Fruit fly (Drosophila melanogaster) whole organism, prepupa: Measurements from ENCODE around the gene CG14960.
A peak's percentile ranks its signal among the peaks of the same experiment; 100 is the strongest.

Experiments
- Blimp-1 ChIP-seq: fragments of 200-800 bp; sonication (Bioruptor generic); optimal IDR thresholded peaks from 3 replicates; lab custom pipeline; 2017; ENCODE audit warnings: missing biosample characterization, missing genetic modification characterization, mild to moderate bottlenecking, moderate library complexity, missing genetic modification reagents
- CG11294 ChIP-seq: fragments of 200-800 bp; sonication (Bioruptor generic); IDR thresholded peaks from 2 replicates; pipeline ENCODE4 v1.3.6; 2022; ENCODE audit warnings: missing biosample characterization, missing genetic modification characterization
- CG11762 ChIP-seq: fragments of 200-800 bp; sonication (Bioruptor generic); optimal IDR thresholded peaks from 3 replicates; lab custom pipeline; 2016; ENCODE audit warnings: missing biosample characterization, missing genetic modification characterization; ENCODE audit not compliant: insufficient read depth
- CG11902 ChIP-seq: fragments of 200-800 bp; sonication (Bioruptor generic); optimal IDR thresholded peaks from 3 replicates; lab custom pipeline; 2016; ENCODE audit warnings: missing biosample characterization, missing genetic modification characterization
- CG15336 ChIP-seq: fragments of 200-800 bp; sonication (Bioruptor generic); IDR thresholded peaks from 2 replicates; pipeline ENCODE4 v1.3.6; 2022; ENCODE audit warnings: missing biosample characterization, missing genetic modification characterization
- CG1621 ChIP-seq: fragments of 200-800 bp; sonication (Bioruptor generic); optimal IDR thresholded peaks from 3 replicates; lab custom pipeline; 2018; ENCODE audit warnings: missing biosample characterization, mild to moderate bottlenecking, missing genetic modification characterization
- CG16779 ChIP-seq: fragments of 200-800 bp; sonication (Bioruptor generic); optimal IDR thresholded peaks from 3 replicates; lab custom pipeline; 2017; ENCODE audit warnings: missing biosample characterization, mild to moderate bottlenecking, missing genetic modification characterization
- CG3032 ChIP-seq: fragments of 200-800 bp; optimal IDR thresholded peaks from 2 replicates; lab custom pipeline; 2019; ENCODE audit warnings: missing biosample characterization, mild to moderate bottlenecking, missing genetic modification characterization, moderate library complexity
- CG32006 ChIP-seq: fragments of 200-800 bp; sonication (Bioruptor generic); optimal IDR thresholded peaks from 3 replicates; lab custom pipeline; 2017; ENCODE audit warnings: missing biosample characterization, mild to moderate bottlenecking, missing genetic modification characterization
- CG3919 ChIP-seq: fragments of 200-800 bp; sonication (Bioruptor generic); optimal IDR thresholded peaks from 3 replicates; lab custom pipeline; 2016; ENCODE audit warnings: missing biosample characterization, missing genetic modification characterization
- CG4318 ChIP-seq: fragments of 200-800 bp; sonication (Bioruptor generic); optimal IDR thresholded peaks from 3 replicates; lab custom pipeline; 2017; ENCODE audit warnings: missing biosample characterization, mild to moderate bottlenecking, missing genetic modification characterization
- CG6163 ChIP-seq: fragments of 200-800 bp; sonication (Bioruptor generic); IDR thresholded peaks from 3 replicates; pipeline ENCODE4 v1.3.6; 2022; ENCODE audit warnings: missing biosample characterization, missing genetic modification characterization
- CG6276 ChIP-seq: fragments of 200-800 bp; sonication (Bioruptor generic); optimal IDR thresholded peaks from 2 replicates; lab custom pipeline; 2017; ENCODE audit warnings: missing biosample characterization, mild to moderate bottlenecking, missing genetic modification characterization
- CG6792 ChIP-seq: fragments of 200-800 bp; sonication (Bioruptor generic); optimal IDR thresholded peaks from 3 replicates; lab custom pipeline; 2016; ENCODE audit warnings: missing biosample characterization, missing genetic modification characterization
- CG6808 ChIP-seq: fragments of 200-800 bp; sonication (Bioruptor generic); optimal IDR thresholded peaks from 3 replicates; lab custom pipeline; 2017; ENCODE audit warnings: missing biosample characterization, missing genetic modification characterization, mild to moderate bottlenecking, moderate library complexity, missing genetic modification reagents
- CG6854 ChIP-seq: fragments of 200-800 bp; sonication (Bioruptor generic); optimal IDR thresholded peaks from 2 replicates; lab custom pipeline; 2017; ENCODE audit warnings: missing biosample characterization, mild to moderate bottlenecking, missing genetic modification characterization
- CG7368 ChIP-seq: fragments of 200-800 bp; sonication (Bioruptor generic); optimal IDR thresholded peaks from 3 replicates; lab custom pipeline; 2016; ENCODE audit warnings: missing biosample characterization, missing genetic modification characterization
- CG8119 ChIP-seq: fragments of 200-800 bp; sonication (Bioruptor generic); IDR thresholded peaks from 3 replicates; pipeline ENCODE4 v1.3.6; 2022; ENCODE audit warnings: missing biosample characterization, missing genetic modification characterization
- CG8632 ChIP-seq: fragments of 200-800 bp; sonication (Bioruptor generic); optimal IDR thresholded peaks from 3 replicates; lab custom pipeline; 2016; ENCODE audit warnings: missing biosample characterization, missing genetic modification characterization
- CG9139 ChIP-seq: fragments of 200-800 bp; sonication (Bioruptor generic); optimal IDR thresholded peaks from 3 replicates; lab custom pipeline; 2017; ENCODE audit warnings: missing biosample characterization, mild to moderate bottlenecking, missing genetic modification characterization
- Eip75B ChIP-seq: fragments of 200-800 bp; sonication (Bioruptor generic); optimal IDR thresholded peaks from 3 replicates; lab custom pipeline; 2016; ENCODE audit warnings: missing biosample characterization, missing genetic modification characterization
- Eip78C ChIP-seq: fragments of 200-800 bp; sonication (Bioruptor generic); peaks from one replicate; lab custom pipeline; 2016; ENCODE audit warnings: missing biosample characterization, missing genetic modification characterization
- Eip93F ChIP-seq: fragments of 200-800 bp; sonication (Bioruptor generic); optimal IDR thresholded peaks from 2 replicates; lab custom pipeline; 2016; ENCODE audit warnings: missing biosample characterization, mild to moderate bottlenecking, missing genetic modification characterization
- Ets21C ChIP-seq: fragments of 200-800 bp; sonication (Bioruptor generic); optimal IDR thresholded peaks from 3 replicates; lab custom pipeline; 2016; ENCODE audit warnings: missing biosample characterization, missing genetic modification characterization
- Ets96B ChIP-seq: fragments of 200-800 bp; optimal IDR thresholded peaks from 2 replicates; lab custom pipeline; 2019; ENCODE audit warnings: missing biosample characterization, mild to moderate bottlenecking, missing genetic modification characterization, moderate library complexity
- Gug ChIP-seq: fragments of 200-800 bp; sonication (Bioruptor generic); IDR thresholded peaks from 2 replicates; pipeline ENCODE4 v1.3.6; 2022; ENCODE audit warnings: missing biosample characterization, missing genetic modification characterization
- Hr38 ChIP-seq: sonication (Bioruptor generic); optimal IDR thresholded peaks from 2 replicates; lab custom pipeline; 2016; ENCODE audit warnings: missing biosample characterization, missing genetic modification characterization
- Hr39 ChIP-seq: fragments of 200-800 bp; sonication (Bioruptor generic); optimal IDR thresholded peaks from 2 replicates; lab custom pipeline; 2016; ENCODE audit warnings: missing biosample characterization, missing genetic modification characterization
- Hr4 ChIP-seq: fragments of 200-800 bp; sonication (Bioruptor generic); optimal IDR thresholded peaks from 3 replicates; lab custom pipeline; 2016; ENCODE audit warnings: missing biosample characterization, missing genetic modification characterization
- Lpt ChIP-seq: fragments of 200-800 bp; sonication (Bioruptor generic); optimal IDR thresholded peaks from 3 replicates; lab custom pipeline; 2016; ENCODE audit warnings: missing biosample characterization, missing genetic modification characterization
- OdsH ChIP-seq: fragments of 200-800 bp; sonication (Bioruptor generic); optimal IDR thresholded peaks from 3 replicates; lab custom pipeline; 2016; ENCODE audit warnings: missing biosample characterization, missing genetic modification characterization
- Smox ChIP-seq: fragments of 200-800 bp; sonication (Bioruptor generic); optimal IDR thresholded peaks from 3 replicates; lab custom pipeline; 2016; ENCODE audit warnings: missing biosample characterization, missing genetic modification characterization
- Sox102F ChIP-seq: fragments of 200-800 bp; sonication (Bioruptor generic); optimal IDR thresholded peaks from 2 replicates; lab custom pipeline; 2016; ENCODE audit warnings: missing biosample characterization, mild to moderate bottlenecking, missing genetic modification characterization
- Sox14 ChIP-seq: fragments of 200-800 bp; sonication (Bioruptor generic); optimal IDR thresholded peaks from 3 replicates; lab custom pipeline; 2016; ENCODE audit warnings: missing biosample characterization, missing genetic modification characterization
- Sox15 ChIP-seq: fragments of 200-800 bp; sonication (Bioruptor generic); optimal IDR thresholded peaks from 3 replicates; lab custom pipeline; 2016; ENCODE audit warnings: missing biosample characterization, missing genetic modification characterization
- achi ChIP-seq: fragments of 200-800 bp; sonication (Bioruptor generic); optimal IDR thresholded peaks from 3 replicates; lab custom pipeline; 2016; ENCODE audit warnings: missing biosample characterization, missing genetic modification characterization
- acj6 ChIP-seq: fragments of 200-800 bp; sonication (Bioruptor generic); optimal IDR thresholded peaks from 3 replicates; lab custom pipeline; 2016; ENCODE audit warnings: missing biosample characterization, missing genetic modification characterization
- cyc ChIP-seq: fragments of 200-800 bp; sonication (Bioruptor generic); optimal IDR thresholded peaks from 3 replicates; lab custom pipeline; 2016; ENCODE audit warnings: missing biosample characterization, missing genetic modification characterization
- dac ChIP-seq: fragments of 200-800 bp; sonication (Bioruptor generic); optimal IDR thresholded peaks from 2 replicates; lab custom pipeline; 2017; ENCODE audit warnings: missing biosample characterization, mild to moderate bottlenecking, missing genetic modification characterization
- dsx ChIP-seq: fragments of 200-800 bp; optimal IDR thresholded peaks from 3 replicates; lab custom pipeline; 2019; ENCODE audit warnings: missing biosample characterization, mild to moderate bottlenecking, missing genetic modification characterization, moderate library complexity; ENCODE audit not compliant: poor library complexity, severe bottlenecking
- eg ChIP-seq: fragments of 200-800 bp; sonication (Bioruptor generic); IDR thresholded peaks from 3 replicates; pipeline ENCODE4 v1.3.6; 2022; ENCODE audit warnings: missing biosample characterization, missing genetic modification characterization
- esn ChIP-seq: fragments of 200-800 bp; sonication (Bioruptor generic); optimal IDR thresholded peaks from 2 replicates; lab custom pipeline; 2016; ENCODE audit warnings: missing biosample characterization, mild to moderate bottlenecking, missing genetic modification characterization, moderate library complexity
- fd59A ChIP-seq: fragments of 200-800 bp; sonication (Bioruptor generic); optimal IDR thresholded peaks from 2 replicates; lab custom pipeline; 2017; ENCODE audit warnings: missing biosample characterization, mild to moderate bottlenecking, missing genetic modification characterization, missing genetic modification reagents
- fd85E ChIP-seq: fragments of 200-800 bp; sonication (Bioruptor generic); optimal IDR thresholded peaks from 3 replicates; lab custom pipeline; 2016; ENCODE audit warnings: missing biosample characterization, missing genetic modification characterization
- fkh ChIP-seq: fragments of 200-800 bp; sonication (Bioruptor generic); optimal IDR thresholded peaks from 3 replicates; lab custom pipeline; 2017; ENCODE audit warnings: missing biosample characterization, mild to moderate bottlenecking, missing genetic modification characterization, moderate library complexity
- net ChIP-seq: fragments of 200-800 bp; sonication (Bioruptor generic); optimal IDR thresholded peaks from 3 replicates; lab custom pipeline; 2016; ENCODE audit warnings: missing biosample characterization, missing genetic modification characterization
- pdm3 ChIP-seq: fragments of 200-800 bp; sonication (Bioruptor generic); optimal IDR thresholded peaks from 3 replicates; lab custom pipeline; 2016; ENCODE audit warnings: missing biosample characterization, missing genetic modification characterization
- spab ChIP-seq: fragments of 200-800 bp; sonication (Bioruptor generic); optimal IDR thresholded peaks from 2 replicates; lab custom pipeline; 2017; ENCODE audit warnings: missing biosample characterization, mild to moderate bottlenecking, missing genetic modification characterization, missing genetic modification reagents
- ss ChIP-seq, 2 experiments: fragments of 200-800 bp; sonication (Bioruptor generic); optimal IDR thresholded peaks; 2 replicates in 1 of 2; 3 replicates in 1 of 2; lab custom pipeline; 2017 to 2018; ENCODE audit warnings: mild to moderate bottlenecking in 2 of 2, missing biosample characterization in 2 of 2, missing genetic modification characterization in 2 of 2, moderate library complexity in 1 of 2
- vri ChIP-seq: fragments of 200-800 bp; sonication (Bioruptor generic); optimal IDR thresholded peaks from 3 replicates; lab custom pipeline; 2016; ENCODE audit warnings: missing biosample characterization, mild to moderate bottlenecking, missing genetic modification characterization

CG14960 gene

DNA sequence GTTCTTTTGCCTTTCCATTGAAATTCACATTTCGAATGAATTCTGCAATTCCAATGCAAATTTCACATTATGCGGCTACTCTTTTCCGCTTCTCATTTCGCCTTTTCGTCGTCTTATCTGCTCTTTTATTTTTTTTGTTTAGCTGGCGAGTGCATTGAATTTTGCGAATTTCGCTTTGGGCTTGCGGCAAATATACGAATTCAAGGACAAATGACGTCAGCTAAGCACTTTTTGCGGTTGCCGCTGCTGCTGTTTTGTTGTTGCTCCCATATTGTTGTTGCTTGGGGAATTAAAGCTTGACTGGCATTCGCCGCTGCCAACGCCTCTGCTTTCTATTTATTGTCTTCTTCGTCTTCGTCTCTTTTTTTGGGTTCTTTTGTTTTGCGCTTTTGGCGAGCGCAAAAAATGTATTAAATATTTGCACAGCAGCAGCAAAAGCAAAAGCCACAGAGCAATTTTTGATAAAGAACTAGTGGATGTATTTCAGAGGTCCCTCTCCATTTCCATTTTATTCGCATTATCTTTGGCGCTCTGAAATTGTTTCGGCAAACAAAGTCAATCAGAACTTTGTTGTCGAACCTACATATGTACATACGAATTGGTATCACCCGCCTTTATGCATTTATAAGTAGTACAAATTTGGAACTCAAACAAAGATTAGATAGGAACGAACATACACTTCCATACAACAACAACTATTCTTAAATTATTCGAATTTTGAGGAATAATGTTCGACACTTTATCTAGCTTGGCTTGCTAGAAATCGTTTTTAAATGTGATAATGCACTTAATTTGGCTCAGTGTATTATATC is 30.8 kb upstream of the CG14960 start:
- no peak for TF ChIP-seq CG4318 (GFP tag; lab: Kevin White, UChicago)
- no peak for TF ChIP-seq CG11902 (GFP tag; lab: Kevin White, UChicago)
- no peak for TF ChIP-seq CG6276 (GFP tag; lab: Kevin White, UChicago)
- TF ChIP-seq CG9139 (GFP tag; lab: Kevin White, UChicago), result no peak
- no peak for TF ChIP-seq spab (GFP tag; lab: Kevin White, UChicago)
- peak; percentile 71 for TF ChIP-seq fd59A (GFP tag; lab: Kevin White, UChicago)
- TF ChIP-seq vri, result peak; percentile 59
- peak; percentile 94 for TF ChIP-seq Eip78C (GFP tag; lab: Kevin White, UChicago)
- peak; percentile 86 for TF ChIP-seq CG6163 (GFP tag; lab: Robert Waterston, UW)
- TF ChIP-seq dac (GFP tag; lab: Kevin White, UChicago), result no peak
- TF ChIP-seq Ets21C (GFP tag; lab: Kevin White, UChicago), result peak; percentile 32
- peak; percentile 77 for TF ChIP-seq dsx (GFP tag; lab: Kevin White, UChicago)
- TF ChIP-seq eg (GFP tag; lab: Robert Waterston, UW), result 0 out of 3 replicates have a peak, but pooled peaks have one; percentile 21
- peak; percentile 53 for TF ChIP-seq achi (GFP tag; lab: Kevin White, UChicago)
- TF ChIP-seq Eip93F (GFP tag; lab: Kevin White, UChicago), result peak; percentile 69
- no peak for TF ChIP-seq CG3919 (GFP tag; lab: Kevin White, UChicago)
- TF ChIP-seq OdsH (GFP tag; lab: Kevin White, UChicago), result peak; percentile 69
- TF ChIP-seq Hr4, result peak; percentile 60
- TF ChIP-seq CG6792, result peak; percentile 59
- TF ChIP-seq CG1621 (tag; lab: Kevin White, UChicago), result peak; percentile 79
- peak; percentile 61 for TF ChIP-seq Eip75B (GFP tag; lab: Kevin White, UChicago)
- no peak for TF ChIP-seq fd85E
- TF ChIP-seq pdm3, result peak; percentile 75
- peak; percentile 81 for TF ChIP-seq acj6 (GFP tag; lab: Kevin White, UChicago)
- no peak for TF ChIP-seq Ets96B (tag; lab: Kevin White, UChicago)
- peak; percentile 56 for TF ChIP-seq Sox15 (GFP tag; lab: Kevin White, UChicago)
- peak; percentile 36 for TF ChIP-seq CG8632 (GFP tag; lab: Kevin White, UChicago)
- TF ChIP-seq Hr38 (GFP tag; lab: Kevin White, UChicago), result no peak
- peak; percentile 64 for TF ChIP-seq fkh (GFP tag; lab: Kevin White, UChicago)
- peak; percentile 5 for TF ChIP-seq CG32006
- no peak for TF ChIP-seq CG11294 (GFP tag; lab: Robert Waterston, UW)
- TF ChIP-seq cyc, result no peak
- TF ChIP-seq CG11762 (GFP tag; lab: Kevin White, UChicago), result no peak
- peak; percentile 55 for TF ChIP-seq CG15336 (GFP tag; lab: Robert Waterston, UW)
- TF ChIP-seq Blimp-1 (GFP tag; lab: Kevin White, UChicago), result no peak
- peak; percentile 78 for TF ChIP-seq Sox102F
- TF ChIP-seq ss (GFP tag; optimal IDR thresholded peaks at IDR 0.05; lab: Kevin White, UChicago), result peak in 1 of 2 experiments; percentile 10
- TF ChIP-seq CG6854, result no peak
- TF ChIP-seq net (GFP tag; lab: Kevin White, UChicago), result peak; percentile 69
- TF ChIP-seq Hr39 (GFP tag; lab: Kevin White, UChicago), result peak; percentile 76
- TF ChIP-seq Lpt (GFP tag; lab: Kevin White, UChicago), result peak; percentile 31
- peak; percentile 33; the same call in 2 of the 3 replicates for TF ChIP-seq CG8119 (GFP tag; lab: Robert Waterston, UW)
- peak; percentile 22 for TF ChIP-seq CG16779
- peak; percentile 51 for TF ChIP-seq esn (GFP tag; lab: Kevin White, UChicago)
- no peak for TF ChIP-seq Gug (GFP tag; lab: Robert Waterston, UW)
- no peak for TF ChIP-seq CG3032 (tag; lab: Kevin White, UChicago)
- TF ChIP-seq Sox14 (GFP tag; lab: Kevin White, UChicago), result peak; percentile 74
- no peak for TF ChIP-seq CG6808 (GFP tag; lab: Kevin White, UChicago)
- TF ChIP-seq CG7368, result no peak
- TF ChIP-seq Smox, result peak; percentile 71
